Fruit fly (Drosophila melanogaster) Kc167 (cell line): ENCODE data around the gene CG12784.

Source experiments
- Myc ChIP-seq: fragments of >200 bp; optimal IDR thresholded peaks from 2 replicates; lab custom pipeline; 2017; ENCODE audit warnings: missing external identifiers
- h ChIP-seq: fragments of >200 bp; optimal IDR thresholded peaks from 3 replicates; lab custom pipeline; 2018; ENCODE audit warnings: missing external identifiers
- insv ChIP-seq: fragments of >200 bp; optimal IDR thresholded peaks from 3 replicates; lab custom pipeline; 2018; ENCODE audit warnings: missing external identifiers
- psq ChIP-seq: fragments of >200 bp; optimal IDR thresholded peaks from 2 replicates; lab custom pipeline; 2017; ENCODE audit warnings: missing external identifiers
- ttk ChIP-seq: sonication (Bioruptor generic); optimal IDR thresholded peaks from 2 replicates; lab custom pipeline; 2017; ENCODE audit warnings: missing external identifiers

DNA sequence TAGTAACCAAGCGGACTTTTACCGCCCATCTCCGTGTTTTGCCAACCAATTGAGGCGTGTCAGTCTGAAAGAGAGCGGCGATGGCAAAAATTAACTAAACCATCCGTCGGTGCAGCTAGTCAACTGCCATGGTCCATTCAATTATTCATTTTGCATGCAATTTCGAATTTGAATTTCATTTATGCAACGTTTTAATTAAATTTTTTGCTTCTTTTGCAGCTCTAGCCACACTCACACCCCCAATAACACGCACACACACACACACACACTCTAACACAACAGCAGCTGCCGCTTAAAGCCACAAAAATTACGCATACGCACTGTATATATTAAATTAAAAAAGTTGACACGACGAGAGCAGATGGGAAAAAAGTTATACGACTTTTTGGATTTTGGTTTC lies 6.0 kb downstream of the CG12784 start:
- no peak for TF ChIP-seq psq (lab: Kevin White, UChicago)
- no peak for TF ChIP-seq Myc (lab: Kevin White, UChicago)
- TF ChIP-seq h (lab: Kevin White, UChicago): no peak
- no peak for TF ChIP-seq insv
- TF ChIP-seq ttk (lab: Kevin White, UChicago): no peak
